Worm (Caenorhabditis elegans) whole organism, L4 larva: ENCODE measurements around the gene C05D11.13.

Experiments
- ZK337.2 ChIP-seq: fragments of 200-800 bp; sonication (Bioruptor generic); IDR thresholded peaks from 2 replicates; pipeline ENCODE4 v1.3.6; 2022; ENCODE audit warnings: missing genetic modification reagents, missing genetic modification characterization, missing compliant biosample characterization
- aly-2 ChIP-seq: sonication (generic microtip); optimal IDR thresholded peaks from 2 replicates; lab custom pipeline; 2018; ENCODE audit warnings: missing biosample characterization, missing genetic modification characterization
- ceh-82 ChIP-seq: sonication (generic microtip); optimal IDR thresholded peaks from 2 replicates; lab custom pipeline; 2017; ENCODE audit warnings: missing biosample characterization, missing genetic modification characterization
- egl-27 ChIP-seq: sonication (generic microtip); optimal IDR thresholded peaks from 3 replicates; lab custom pipeline; 2017; ENCODE audit warnings: missing biosample characterization, missing genetic modification reagents, missing genetic modification characterization
- hlh-30 ChIP-seq: sonication (generic microtip); optimal IDR thresholded peaks from 2 replicates; lab custom pipeline; 2017; ENCODE audit warnings: antibody characterized with exemption, mild to moderate bottlenecking, missing genetic modification characterization, missing compliant biosample characterization; ENCODE audit not compliant: insufficient read depth
- lsy-2 ChIP-seq, 2 experiments: fragments of 150-350 bp in 1 of 2; sonication (generic microtip) in 1 of 2; optimal IDR thresholded peaks; 2 replicates each; lab custom pipeline; 2014 to 2017; ENCODE audit warnings: missing biosample characterization in 2 of 2, missing genetic modification characterization in 2 of 2
- mes-2 ChIP-seq: sonication (generic microtip); optimal IDR thresholded peaks from 2 replicates; lab custom pipeline; 2016; ENCODE audit warnings: missing genotype, mild to moderate bottlenecking, missing genetic modification characterization, missing compliant biosample characterization; ENCODE audit not compliant: poor library complexity, severe bottlenecking
- nhr-237 ChIP-seq: sonication (generic microtip); optimal IDR thresholded peaks from 2 replicates; lab custom pipeline; 2017; ENCODE audit warnings: missing biosample characterization, missing genetic modification characterization
- nhr-6 ChIP-seq: fragments of 150-350 bp; optimal IDR thresholded peaks from 2 replicates; lab custom pipeline; 2014; ENCODE audit warnings: missing biosample characterization, missing genetic modification characterization
- nhr-76 ChIP-seq: fragments of 150-350 bp; optimal IDR thresholded peaks from 2 replicates; lab custom pipeline; 2014; ENCODE audit warnings: missing biosample characterization, missing genetic modification characterization
- nhr-77 ChIP-seq: fragments of 150-350 bp; optimal IDR thresholded peaks from 2 replicates; lab custom pipeline; 2014; ENCODE audit warnings: missing biosample characterization, missing genetic modification characterization
- skn-1 ChIP-seq: fragments of 150-350 bp; optimal IDR thresholded peaks from 2 replicates; lab custom pipeline; 2014; ENCODE audit warnings: missing biosample characterization, missing genetic modification characterization
- zfp-3 ChIP-seq: fragments of 200-800 bp; sonication (Bioruptor generic); conservative IDR thresholded peaks from 2 replicates; pipeline ENCODE4 v1.3.6; 2022; ENCODE audit warnings: missing genetic modification reagents, missing genetic modification characterization, missing compliant biosample characterization

- TF ChIP-seq mes-2 (tag; lab: Kevin White, UChicago) = peak; percentile 71
- no peak for TF ChIP-seq egl-27 (tag; lab: Kevin White, UChicago)
- peak; percentile 22 to 78 for TF ChIP-seq lsy-2 (tag; optimal IDR thresholded peaks at IDR 0.05; lab: Kevin White, UChicago)
- peak; percentile 91 for TF ChIP-seq nhr-6
- no peak for TF ChIP-seq nhr-76 (tag; lab: Kevin White, UChicago)
- no peak for TF ChIP-seq nhr-237 (tag; lab: Kevin White, UChicago)
- TF ChIP-seq ZK337.2 (GFP tag; lab: Robert Waterston, UW) = no peak
- no peak for TF ChIP-seq ceh-82
- peak; percentile 87; the same call in 1 of the 2 replicates for TF ChIP-seq zfp-3 (GFP tag; lab: Robert Waterston, UW)
- TF ChIP-seq skn-1 (tag; lab: Kevin White, UChicago) = no peak
- TF ChIP-seq aly-2 (tag; lab: Kevin White, UChicago) = no peak
- TF ChIP-seq hlh-30 (tag; lab: Kevin White, UChicago) = peak; percentile 95
- peak; percentile 85 for TF ChIP-seq nhr-77
These were observed 19.8 kb upstream of the C05D11.13 start for ce11 chrIII:6464113-6464571.
